Fruit fly (Drosophila melanogaster) whole organism: ENCODE results near the gene Or92a.

Experiments
- CG8478 ChIP-seq: fragments of >200 bp; optimal IDR thresholded peaks from 2 replicates; lab custom pipeline; 2018; ENCODE audit warnings: inconsistent platforms
- EcR ChIP-seq, 2 experiments: fragments of >200 bp; optimal IDR thresholded peaks; 2 replicates each; lab custom pipeline; 2017; ENCODE audit warnings: missing biosample characterization in 2 of 2, missing genetic modification characterization in 2 of 2, missing genetic modification reagents in 2 of 2
- pan ChIP-seq: fragments of >200 bp; optimal IDR thresholded peaks from 2 replicates; lab custom pipeline; 2017
- psq ChIP-seq: fragments of >200 bp; optimal IDR thresholded peaks from 2 replicates; lab custom pipeline; 2017
- usp ChIP-seq: fragments of >200 bp; optimal IDR thresholded peaks from 2 replicates; lab custom pipeline; 2017; ENCODE audit warnings: missing biosample characterization, missing genetic modification characterization, mixed read lengths

- no peak for TF ChIP-seq CG8478
- no peak for TF ChIP-seq pan (lab: Kevin White, UChicago)
- TF ChIP-seq usp (GFP tag; lab: Kevin White, UChicago), result no peak
- no peak for TF ChIP-seq EcR (GFP tag; optimal IDR thresholded peaks at IDR 0.05; lab: Kevin White, UChicago)
- no peak for TF ChIP-seq psq
Observed at dm6 chr3R:20501327-20501726, 3.3 kb upstream of the Or92a start, which contains the start of gene Dic2.
